Worm (Caenorhabditis elegans) whole organism, L1 larva: ENCODE results near the gene T21E8.5.

ENCODE experiments used
- C16A3.4 ChIP-seq: fragments of 150-350 bp; optimal IDR thresholded peaks from 2 replicates; lab custom pipeline; 2014; ENCODE audit warnings: missing biosample characterization, missing genetic modification characterization
- F16B12.6 ChIP-seq: fragments of 150-350 bp; optimal IDR thresholded peaks from 2 replicates; lab custom pipeline; 2014; ENCODE audit warnings: missing biosample characterization, missing genetic modification characterization
- aha-1 ChIP-seq: fragments of 150-350 bp; optimal IDR thresholded peaks from 2 replicates; lab custom pipeline; 2014; ENCODE audit warnings: missing biosample characterization, missing genetic modification characterization
- alr-1 ChIP-seq: fragments of 200-800 bp; sonication (Bioruptor generic); optimal IDR thresholded peaks from 2 replicates; lab custom pipeline; 2018; ENCODE audit warnings: borderline replicate concordance, mild to moderate bottlenecking, missing genetic modification characterization, missing compliant biosample characterization
- ama-1 ChIP-seq: fragments of 150-350 bp; optimal IDR thresholded peaks from 2 replicates; lab custom pipeline; 2014
- ceh-8 ChIP-seq: fragments of 200-800 bp; sonication (Bioruptor generic); optimal IDR thresholded peaks from 2 replicates; lab custom pipeline; 2018; ENCODE audit warnings: mild to moderate bottlenecking, missing genetic modification characterization, moderate library complexity, missing compliant biosample characterization
- ces-1 ChIP-seq: fragments of 150-350 bp; optimal IDR thresholded peaks from 2 replicates; lab custom pipeline; 2014; ENCODE audit warnings: missing biosample characterization, missing genetic modification reagents, missing genetic modification characterization
- efl-1 ChIP-seq, 4 experiments: fragments of 150-350 bp; optimal IDR thresholded peaks in 3 of 4; peaks in 1 of 4; 1 replicate in 1 of 4; 2 replicates in 3 of 4; lab custom pipeline; 2014; ENCODE audit warnings: missing biosample characterization in 2 of 4, missing genetic modification characterization in 2 of 4, missing genetic modification reagents in 2 of 4
- egl-13 ChIP-seq: sonication (generic microtip); optimal IDR thresholded peaks from 2 replicates; lab custom pipeline; 2016; ENCODE audit warnings: missing genotype, missing genetic modification reagents, missing genetic modification characterization, missing compliant biosample characterization
- egl-27 ChIP-seq, 2 experiments: fragments of 150-350 bp in 1 of 2; sonication (generic microtip); optimal IDR thresholded peaks; 3 replicates each; lab custom pipeline; 2017 to 2018; ENCODE audit warnings: missing biosample characterization in 2 of 2, missing genetic modification characterization in 2 of 2, missing genetic modification reagents in 2 of 2
- elt-2 ChIP-seq: sonication (generic microtip); optimal IDR thresholded peaks from 2 replicates; lab custom pipeline; 2016; ENCODE audit warnings: missing genetic modification characterization, mild to moderate bottlenecking, inconsistent platforms, missing compliant biosample characterization, missing genetic modification reagents
- elt-3 ChIP-seq, 6 experiments: fragments of 150-350 bp in 1 of 6; sonication (generic microtip); optimal IDR thresholded peaks; 2 replicates each; lab custom pipeline; 2017 to 2018; ENCODE audit warnings: missing biosample characterization in 6 of 6, missing genetic modification characterization in 6 of 6, inconsistent platforms in 1 of 6
- fos-1 ChIP-seq: fragments of 150-350 bp; optimal IDR thresholded peaks from 2 replicates; lab custom pipeline; 2014; ENCODE audit warnings: missing biosample characterization, missing genetic modification characterization
- grh-1 ChIP-seq: fragments of 200-800 bp; sonication (Bioruptor generic); IDR thresholded peaks from 2 replicates; pipeline ENCODE4 v1.3.6; 2022; ENCODE audit warnings: missing genetic modification reagents, missing genetic modification characterization, missing compliant biosample characterization
- irx-1 ChIP-seq: sonication (generic microtip); optimal IDR thresholded peaks from 2 replicates; lab custom pipeline; 2016; ENCODE audit warnings: missing genetic modification characterization, missing compliant biosample characterization
- lin-15B ChIP-seq: fragments of 150-350 bp; sonication (generic microtip); optimal IDR thresholded peaks from 3 replicates; lab custom pipeline; 2014; ENCODE audit warnings: missing biosample characterization, missing genetic modification characterization
- lin-39 ChIP-seq: fragments of 150-350 bp; optimal IDR thresholded peaks from 2 replicates; lab custom pipeline; 2014; ENCODE audit warnings: missing biosample characterization, missing genetic modification reagents, missing genetic modification characterization
- mab-9 ChIP-seq: fragments of 200-800 bp; sonication (Bioruptor generic); IDR thresholded peaks from 2 replicates; pipeline ENCODE4 v1.3.6; 2022; ENCODE audit warnings: missing genetic modification reagents, missing genetic modification characterization, missing compliant biosample characterization
- mef-2 ChIP-seq: fragments of 150-350 bp; optimal IDR thresholded peaks from 2 replicates; lab custom pipeline; 2014; ENCODE audit warnings: missing biosample characterization, missing genetic modification characterization
- nhr-19 ChIP-seq: fragments of 200-800 bp; sonication (Bioruptor generic); conservative IDR thresholded peaks from 2 replicates; pipeline ENCODE4 v1.3.6; 2022; ENCODE audit warnings: missing genetic modification characterization, missing compliant biosample characterization
- nhr-20 ChIP-seq: sonication (generic microtip); optimal IDR thresholded peaks from 2 replicates; lab custom pipeline; 2016; ENCODE audit warnings: mild to moderate bottlenecking, missing genetic modification characterization, missing compliant biosample characterization
- nhr-237 ChIP-seq: fragments of 150-350 bp; optimal IDR thresholded peaks from 2 replicates; lab custom pipeline; 2014; ENCODE audit warnings: missing biosample characterization, missing genetic modification characterization
- nhr-28 ChIP-seq: fragments of 150-350 bp; optimal IDR thresholded peaks from 2 replicates; lab custom pipeline; 2014; ENCODE audit warnings: missing biosample characterization, missing genetic modification characterization
- nhr-47 ChIP-seq: sonication (generic microtip); optimal IDR thresholded peaks from 2 replicates; lab custom pipeline; 2016; ENCODE audit warnings: mild to moderate bottlenecking, missing genetic modification characterization, moderate library complexity, missing compliant biosample characterization
- nhr-71 ChIP-seq: sonication (generic microtip); optimal IDR thresholded peaks from 2 replicates; lab custom pipeline; 2016; ENCODE audit warnings: mild to moderate bottlenecking, missing genetic modification characterization, moderate library complexity, missing compliant biosample characterization
- nhr-85 ChIP-seq: sonication (generic microtip); peaks from one replicate; lab custom pipeline; 2016; ENCODE audit warnings: missing genetic modification characterization, inconsistent platforms, missing compliant biosample characterization
- nhr-90 ChIP-seq: sonication (generic microtip); optimal IDR thresholded peaks from 2 replicates; lab custom pipeline; 2016; ENCODE audit warnings: mild to moderate bottlenecking, missing genetic modification characterization, missing compliant biosample characterization; ENCODE audit not compliant: poor library complexity
- skn-1 ChIP-seq: fragments of 150-350 bp; optimal IDR thresholded peaks from 2 replicates; lab custom pipeline; 2014; ENCODE audit warnings: missing biosample characterization, missing genetic modification characterization
- sox-4 ChIP-seq: sonication (generic microtip); optimal IDR thresholded peaks from 2 replicates; lab custom pipeline; 2016; ENCODE audit warnings: missing genetic modification characterization, missing compliant biosample characterization
- sup-37 ChIP-seq: fragments of 200-800 bp; sonication (Bioruptor generic); optimal IDR thresholded peaks from 2 replicates; lab custom pipeline; 2018; ENCODE audit warnings: mild to moderate bottlenecking, missing genetic modification characterization, missing compliant biosample characterization
- unc-62 ChIP-seq: fragments of 150-350 bp; optimal IDR thresholded peaks from 2 replicates; lab custom pipeline; 2014; ENCODE audit warnings: missing biosample characterization, missing genetic modification reagents, missing genetic modification characterization
- unc-86 ChIP-seq: sonication (generic microtip); optimal IDR thresholded peaks from 2 replicates; lab custom pipeline; 2016; ENCODE audit warnings: missing genetic modification characterization, missing compliant biosample characterization
- unc-98 ChIP-seq: fragments of 200-800 bp; sonication (Bioruptor generic); IDR thresholded peaks from 2 replicates; pipeline ENCODE4 v1.3.6; 2022; ENCODE audit warnings: missing genetic modification characterization, missing compliant biosample characterization
- vab-15 ChIP-seq: sonication (generic microtip); optimal IDR thresholded peaks from 2 replicates; lab custom pipeline; 2017; ENCODE audit warnings: missing genotype, mild to moderate bottlenecking, missing genetic modification characterization, missing compliant biosample characterization
- xbp-1 ChIP-seq: sonication (generic microtip); optimal IDR thresholded peaks from 2 replicates; lab custom pipeline; 2016; ENCODE audit warnings: missing genetic modification characterization, missing compliant biosample characterization
- zag-1 ChIP-seq: fragments of 150-350 bp; optimal IDR thresholded peaks from 2 replicates; lab custom pipeline; 2014; ENCODE audit warnings: missing biosample characterization, missing genetic modification characterization
- zip-4 ChIP-seq: fragments of 200-800 bp; sonication (Bioruptor generic); optimal IDR thresholded peaks from 2 replicates; lab custom pipeline; 2018; ENCODE audit warnings: mild to moderate bottlenecking, missing genetic modification characterization, moderate library complexity, missing compliant biosample characterization

Gene T21E8.5

ce11 chrX:10864322-10864721 lies 21.6 kb upstream of the T21E8.5 start, which contains the start of gene pgp-8:
Gene pgp-8 (minus strand): TSS chrX:10864422.
- TF ChIP-seq nhr-71 (tag; lab: Kevin White, UChicago) (no peak), nhr-85 (tag; lab: Kevin White, UChicago) (peak; percentile 30)
- TF ChIP-seq, all 84 proteins: peak for 1

- no peak for TF ChIP-seq efl-1 (optimal IDR thresholded peaks at IDR 0.05; lab: Kevin White, UChicago)
- peak in 1 of 2 experiments; percentile 10 for TF ChIP-seq efl-1 (GFP tag; optimal IDR thresholded peaks at IDR 0.05 in 1 of 2; lab: Kevin White, UChicago)
- no peak for TF ChIP-seq unc-86
- TF ChIP-seq lin-15B, result no peak
- TF ChIP-seq, all 84 proteins: peak for 1
Observed at ce11 chrX:10870137-10870536, 15.8 kb upstream of the T21E8.5 start, which contains the start of gene pgp-7. Gene pgp-7 (minus strand): TSS chrX:10870237.

ce11 chrX:10877138-10877743 lies 8.7 kb upstream of the T21E8.5 start, which contains the start of gene pgp-6:
Gene pgp-6 (minus strand): TSS chrX:10877425.
- no peak for TF ChIP-seq unc-62 (GFP tag; lab: Kevin White, UChicago)
- no peak for TF ChIP-seq zag-1
- peak; percentile 44 for TF ChIP-seq nhr-20
- TF ChIP-seq elt-2, result peak; percentile 71
- TF ChIP-seq sox-4 (tag; lab: Kevin White, UChicago), result no peak
- TF ChIP-seq alr-1 (tag; lab: Kevin White, UChicago), result no peak
- TF ChIP-seq zip-4 (GFP tag; lab: Kevin White, UChicago), result no peak
- no peak for TF ChIP-seq unc-98 (GFP tag; lab: Robert Waterston, UW)
- no peak for TF ChIP-seq elt-3 (tag; optimal IDR thresholded peaks at IDR 0.05; lab: Kevin White, UChicago)
- peak; percentile 65 for TF ChIP-seq nhr-85 (tag; lab: Kevin White, UChicago)
- TF ChIP-seq fos-1 (tag; lab: Kevin White, UChicago), result no peak
- TF ChIP-seq skn-1 (tag; lab: Kevin White, UChicago), result peak; percentile 77
- TF ChIP-seq efl-1 (optimal IDR thresholded peaks at IDR 0.05; lab: Kevin White, UChicago), result no peak
- TF ChIP-seq efl-1 (GFP tag; optimal IDR thresholded peaks at IDR 0.05 in 1 of 2; lab: Kevin White, UChicago), result peak in 1 of 2 experiments; percentile 41

ce11 chrX:10880509-10880908 lies 5.5 kb upstream of the T21E8.5 start, which contains the start of gene T21E8.4:
Gene T21E8.4 (plus strand): TSS chrX:10880809.
- TF ChIP-seq fos-1 (tag; lab: Kevin White, UChicago) (no peak), ceh-8 (no peak), mef-2 (tag; lab: Kevin White, UChicago) (no peak), vab-15 (tag; lab: Kevin White, UChicago) (no peak), ama-1 (no peak), sox-4 (tag; lab: Kevin White, UChicago) (no peak), lin-39 (no peak), nhr-19 (GFP tag; lab: Robert Waterston, UW) (no peak), zag-1 (no peak), unc-98 (GFP tag; lab: Robert Waterston, UW) (no peak), nhr-47 (tag; lab: Kevin White, UChicago) (no peak), unc-86 (no peak), ces-1 (no peak), irx-1 (tag; lab: Kevin White, UChicago) (no peak), unc-62 (GFP tag; lab: Kevin White, UChicago) (no peak), xbp-1 (no peak), sup-37 (no peak), egl-13 (no peak), lin-15B (no peak), mab-9 (GFP tag; lab: Robert Waterston, UW) (no peak)

ce11 chrX:10881984-10882383 lies 4.0 kb upstream of the T21E8.5 start, which contains the start of gene T21E8.6:
Gene T21E8.6 (plus strand): TSS chrX:10882284.
- TF ChIP-seq xbp-1 (no peak), mab-9 (GFP tag; lab: Robert Waterston, UW) (no peak), efl-1 (optimal IDR thresholded peaks at IDR 0.05; lab: Kevin White, UChicago) (no peak), efl-1 (GFP tag; optimal IDR thresholded peaks at IDR 0.05 in 1 of 2; lab: Kevin White, UChicago) (no peak), aha-1 (tag; lab: Kevin White, UChicago) (no peak), sup-37 (no peak), vab-15 (tag; lab: Kevin White, UChicago) (no peak), F16B12.6 (tag; lab: Kevin White, UChicago) (no peak), C16A3.4 (tag; lab: Kevin White, UChicago) (no peak), nhr-71 (tag; lab: Kevin White, UChicago) (no peak), nhr-47 (tag; lab: Kevin White, UChicago) (no peak), lin-39 (no peak), nhr-28 (tag; lab: Kevin White, UChicago) (no peak), nhr-237 (tag; lab: Kevin White, UChicago) (no peak), irx-1 (tag; lab: Kevin White, UChicago) (no peak), ceh-8 (no peak), grh-1 (GFP tag; lab: Robert Waterston, UW) (no peak), nhr-20 (no peak), egl-27 (tag; optimal IDR thresholded peaks at IDR 0.05; lab: Kevin White, UChicago) (no peak), nhr-90 (tag; lab: Kevin White, UChicago) (no peak)
